Worm (Caenorhabditis elegans): ENCODE data around the gene sax-7.

- TF ChIP-seq ccch-3 (GFP tag; optimal IDR thresholded peaks at IDR 0.05) (no peak), nfyb-1 (GFP tag; IDR thresholded peaks at IDR 0.05) (no peak), F49E8.2 (tag; optimal IDR thresholded peaks at IDR 0.05; ENCODE audit: insufficient read depth) (no peak), zfh-2 (GFP tag; conservative IDR thresholded peaks at IDR 0.05) (no peak), Y56A3A.18 (GFP tag; IDR thresholded peaks at IDR 0.05) (no peak), ekl-4 (GFP tag; IDR thresholded peaks at IDR 0.05) (no peak), aptf-2 (GFP tag; conservative IDR thresholded peaks at IDR 0.05) (no peak), pha-4 (tag; optimal IDR thresholded peaks at IDR 0.05) (no peak), snpc-4 (GFP tag; optimal IDR thresholded peaks at IDR 0.05) (no peak), snpc-4 (tag; optimal IDR thresholded peaks at IDR 0.05) (no peak), hrde-1 (tag; optimal IDR thresholded peaks at IDR 0.05; ENCODE audit: borderline replicate concordance) (no peak), egl-18 (GFP tag; IDR thresholded peaks at IDR 0.05) (no peak)
These were observed 64.4 kb downstream of the sax-7 start, which contains the start of gene ceph-41 for ce11 chrIV:8126902-8127301.

Data from whole organism, young adult.